Worm (Caenorhabditis elegans): Measurements from ENCODE around the gene srh-60.

ce11 chrII:3562419-3562818 is 21.1 kb upstream of the srh-60 start, which contains the start of gene W10G11.3:
- TF ChIP-seq elt-3 (tag; optimal IDR thresholded peaks at IDR 0.05), result no peak
- no peak for TF ChIP-seq R02D3.7 (tag; optimal IDR thresholded peaks at IDR 0.05)
- TF ChIP-seq unc-62 (GFP tag; optimal IDR thresholded peaks at IDR 0.05), result no peak
- TF ChIP-seq elt-1 (tag; optimal IDR thresholded peaks at IDR 0.05), result no peak
- TF ChIP-seq fkh-10 (GFP tag; optimal IDR thresholded peaks at IDR 0.05), result no peak
- no peak for TF ChIP-seq ceh-16 (tag; optimal IDR thresholded peaks at IDR 0.05)
- TF ChIP-seq elt-2 (tag; optimal IDR thresholded peaks at IDR 0.05), result no peak
- no peak for TF ChIP-seq aly-2 (tag; optimal IDR thresholded peaks at IDR 0.05)
- no peak for TF ChIP-seq nhr-23 (tag; optimal IDR thresholded peaks at IDR 0.05)
